Worm (Caenorhabditis elegans) whole organism, L4 larva: Measurements from ENCODE around the gene fbxa-185.
A peak's percentile ranks its signal among the peaks of the same experiment; 100 is the strongest.

ENCODE experiments used
- F37D6.2 ChIP-seq: sonication (generic microtip); optimal IDR thresholded peaks from 2 replicates; lab custom pipeline; 2016; ENCODE audit warnings: mild to moderate bottlenecking, missing genetic modification characterization, missing compliant biosample characterization
- Y75B8A.6 ChIP-seq: fragments of 200-800 bp; sonication (Bioruptor generic); IDR thresholded peaks from 2 replicates; pipeline ENCODE4 v1.3.6; 2022; ENCODE audit warnings: missing genetic modification reagents, missing genetic modification characterization, missing compliant biosample characterization
- ZK337.2 ChIP-seq: fragments of 200-800 bp; sonication (Bioruptor generic); IDR thresholded peaks from 2 replicates; pipeline ENCODE4 v1.3.6; 2022; ENCODE audit warnings: missing genetic modification reagents, missing genetic modification characterization, missing compliant biosample characterization
- ama-1 ChIP-seq: fragments of 150-350 bp; optimal IDR thresholded peaks from 2 replicates; lab custom pipeline; 2014; ENCODE audit warnings: inconsistent platforms, mixed read lengths
- fos-1 ChIP-seq: fragments of 150-350 bp; optimal IDR thresholded peaks from 2 replicates; lab custom pipeline; 2014; ENCODE audit warnings: missing biosample characterization, missing genetic modification characterization
- gei-8 ChIP-seq: fragments of 200-800 bp; sonication (Bioruptor generic); optimal IDR thresholded peaks from 2 replicates; lab custom pipeline; 2018; ENCODE audit warnings: mild to moderate bottlenecking, missing genetic modification characterization, missing compliant biosample characterization
- hlh-30 ChIP-seq: sonication (generic microtip); optimal IDR thresholded peaks from 2 replicates; lab custom pipeline; 2017; ENCODE audit warnings: antibody characterized with exemption, mild to moderate bottlenecking, missing genetic modification characterization, missing compliant biosample characterization; ENCODE audit not compliant: insufficient read depth
- madf-5 ChIP-seq, 2 experiments: fragments of 200-800 bp; sonication (Bioruptor generic); IDR thresholded peaks; 2 replicates each; pipeline ENCODE4 v1.3.6; 2022; ENCODE audit warnings: missing compliant biosample characterization in 2 of 2, missing genetic modification characterization in 2 of 2
- nhr-42 ChIP-seq: fragments of 200-800 bp; sonication (Bioruptor generic); IDR thresholded peaks from 2 replicates; pipeline ENCODE4 v1.3.6; 2022; ENCODE audit warnings: missing genetic modification characterization, missing compliant biosample characterization
- php-3 ChIP-seq: fragments of 200-800 bp; sonication (Bioruptor generic); IDR thresholded peaks from 2 replicates; pipeline ENCODE4 v1.3.6; 2022; ENCODE audit warnings: missing genetic modification reagents, missing genetic modification characterization, missing compliant biosample characterization
- set-16 ChIP-seq: fragments of 200-800 bp; sonication (Bioruptor generic); IDR thresholded peaks from 2 replicates; pipeline ENCODE4 v1.3.6; 2022; ENCODE audit warnings: missing genetic modification reagents, missing genetic modification characterization, missing compliant biosample characterization
- skn-1 ChIP-seq: fragments of 150-350 bp; optimal IDR thresholded peaks from 2 replicates; lab custom pipeline; 2014; ENCODE audit warnings: missing biosample characterization, missing genetic modification characterization
- snpc-1.2 ChIP-seq: fragments of 200-800 bp; sonication (Bioruptor generic); IDR thresholded peaks from 2 replicates; pipeline ENCODE4 v1.3.6; 2022; ENCODE audit warnings: missing genetic modification reagents, missing genetic modification characterization, missing compliant biosample characterization
- unc-130 ChIP-seq: sonication (generic microtip); optimal IDR thresholded peaks from 2 replicates; lab custom pipeline; 2016; ENCODE audit warnings: missing genetic modification reagents, missing genetic modification characterization, missing compliant biosample characterization
- unc-39 ChIP-seq: sonication (generic microtip); optimal IDR thresholded peaks from 2 replicates; lab custom pipeline; 2017; ENCODE audit warnings: missing biosample characterization, missing genetic modification characterization
- vab-7 ChIP-seq: fragments of 200-800 bp; sonication (Bioruptor generic); IDR thresholded peaks from 2 replicates; pipeline ENCODE4 v1.3.6; 2022; ENCODE audit warnings: missing genetic modification reagents, missing genetic modification characterization, missing compliant biosample characterization
- zag-1 ChIP-seq: fragments of 150-350 bp; optimal IDR thresholded peaks from 2 replicates; lab custom pipeline; 2014; ENCODE audit warnings: missing biosample characterization, missing genetic modification characterization

Gene fbxa-185

ce11 chrV:17377140-17377539 lies 45.7 kb downstream of the fbxa-185 start, which contains the start of gene fbxb-7:
fbxb-7 (plus strand) TSS chrV:17377406.
- TF ChIP-seq set-16 (GFP tag; lab: Robert Waterston, UW) (peak; percentile 94), nhr-42 (GFP tag; lab: Robert Waterston, UW) (no peak)
- TF ChIP-seq, all 104 proteins: peak for 1

- no peak for TF ChIP-seq ZK337.2 (GFP tag; lab: Robert Waterston, UW)
- TF ChIP-seq Y75B8A.6 (GFP tag; lab: Robert Waterston, UW) = no peak
- TF ChIP-seq skn-1 (tag; lab: Kevin White, UChicago) = no peak
- no peak for TF ChIP-seq unc-130 (GFP tag; lab: Kevin White, UChicago)
- TF ChIP-seq hlh-30 (tag; lab: Kevin White, UChicago) = no peak
- TF ChIP-seq ama-1 = no peak
- no peak for TF ChIP-seq vab-7 (GFP tag; lab: Robert Waterston, UW)
- TF ChIP-seq php-3 (GFP tag; lab: Robert Waterston, UW) = no peak
- TF ChIP-seq F37D6.2 (tag; lab: Kevin White, UChicago) = no peak
- TF ChIP-seq gei-8 (GFP tag; lab: Kevin White, UChicago) = no peak
- no peak for TF ChIP-seq zag-1 (tag; lab: Kevin White, UChicago)
- TF ChIP-seq fos-1 = no peak
- no peak for TF ChIP-seq unc-39
- no peak for TF ChIP-seq nhr-42 (GFP tag; lab: Robert Waterston, UW)
- no peak for TF ChIP-seq madf-5 (GFP tag; IDR thresholded peaks at IDR 0.05; lab: Robert Waterston, UW)
- TF ChIP-seq snpc-1.2 = no peak
Measured at ce11 chrV:17379932-17380331, 48.5 kb downstream of the fbxa-185 start, which contains the start of gene Y20C6A.4. Y20C6A.4 (plus strand) TSS chrV:17380232.
